Worm (Caenorhabditis elegans) whole organism, L1 larva: ENCODE data around the gene Y94H6A.12.
A peak's percentile ranks its signal among the peaks of the same experiment; 100 is the strongest.
"Not testable (repeated sequence)": the region's sequence is repeated elsewhere in the genome, so short reads cannot be mapped to it uniquely, and the experiment has no call there.

Experiments
- C04F5.9 ChIP-seq: sonication (generic microtip); optimal IDR thresholded peaks from 2 replicates; lab custom pipeline; 2016; ENCODE audit warnings: missing genetic modification characterization, missing compliant biosample characterization
- F16B12.6 ChIP-seq: fragments of 150-350 bp; optimal IDR thresholded peaks from 2 replicates; lab custom pipeline; 2014; ENCODE audit warnings: missing biosample characterization, missing genetic modification characterization
- ama-1 ChIP-seq: fragments of 150-350 bp; optimal IDR thresholded peaks from 2 replicates; lab custom pipeline; 2014
- ceh-63 ChIP-seq: fragments of 200-800 bp; sonication (Bioruptor generic); optimal IDR thresholded peaks from 2 replicates; lab custom pipeline; 2018; ENCODE audit warnings: mild to moderate bottlenecking, missing genetic modification characterization, missing compliant biosample characterization
- ceh-82 ChIP-seq, 3 experiments: fragments of 150-350 bp in 1 of 3; sonication (generic microtip) in 2 of 3; optimal IDR thresholded peaks; 2 replicates each; lab custom pipeline; 2014 to 2017; ENCODE audit warnings: missing biosample characterization in 3 of 3, missing genetic modification characterization in 3 of 3
- ceh-88 ChIP-seq: fragments of 200-800 bp; sonication (Bioruptor generic); IDR thresholded peaks from 2 replicates; pipeline ENCODE4 v1.3.6; 2022; ENCODE audit warnings: missing genetic modification characterization, missing compliant biosample characterization
- ceh-90 ChIP-seq: sonication (generic microtip); optimal IDR thresholded peaks from 2 replicates; lab custom pipeline; 2016; ENCODE audit warnings: missing genetic modification characterization, missing compliant biosample characterization
- ces-1 ChIP-seq: fragments of 150-350 bp; optimal IDR thresholded peaks from 2 replicates; lab custom pipeline; 2014; ENCODE audit warnings: missing biosample characterization, missing genetic modification reagents, missing genetic modification characterization
- dpl-1 ChIP-seq, 3 experiments: fragments of 150-350 bp in 2 of 3; sonication (generic microtip) in 1 of 3; optimal IDR thresholded peaks; 2 replicates each; lab custom pipeline; 2014 to 2017; ENCODE audit warnings: missing biosample characterization in 3 of 3, missing genetic modification characterization in 3 of 3, missing genetic modification reagents in 3 of 3
- efl-1 ChIP-seq, 4 experiments: fragments of 150-350 bp; optimal IDR thresholded peaks in 3 of 4; peaks in 1 of 4; 1 replicate in 1 of 4; 2 replicates in 3 of 4; lab custom pipeline; 2014; ENCODE audit warnings: missing biosample characterization in 2 of 4, missing genetic modification characterization in 2 of 4, missing genetic modification reagents in 2 of 4
- egl-13 ChIP-seq: sonication (generic microtip); optimal IDR thresholded peaks from 2 replicates; lab custom pipeline; 2016; ENCODE audit warnings: missing genotype, missing genetic modification reagents, missing genetic modification characterization, missing compliant biosample characterization
- egl-27 ChIP-seq, 2 experiments: fragments of 150-350 bp in 1 of 2; sonication (generic microtip); optimal IDR thresholded peaks; 3 replicates each; lab custom pipeline; 2017 to 2018; ENCODE audit warnings: missing biosample characterization in 2 of 2, missing genetic modification characterization in 2 of 2, missing genetic modification reagents in 2 of 2
- elt-2 ChIP-seq: sonication (generic microtip); optimal IDR thresholded peaks from 2 replicates; lab custom pipeline; 2016; ENCODE audit warnings: missing genetic modification characterization, mild to moderate bottlenecking, inconsistent platforms, missing compliant biosample characterization, missing genetic modification reagents
- fkh-4 ChIP-seq: sonication (generic microtip); optimal IDR thresholded peaks from 2 replicates; lab custom pipeline; 2016; ENCODE audit warnings: missing compliant biosample characterization, missing genetic modification characterization, borderline replicate concordance
- fos-1 ChIP-seq: fragments of 150-350 bp; optimal IDR thresholded peaks from 2 replicates; lab custom pipeline; 2014; ENCODE audit warnings: missing biosample characterization, missing genetic modification characterization
- hlh-4 ChIP-seq: sonication (generic microtip); optimal IDR thresholded peaks from 2 replicates; lab custom pipeline; 2016; ENCODE audit warnings: mild to moderate bottlenecking, missing genetic modification characterization, missing compliant biosample characterization
- jun-1 ChIP-seq: fragments of 150-350 bp; optimal IDR thresholded peaks from 2 replicates; lab custom pipeline; 2014; ENCODE audit warnings: missing biosample characterization, missing genetic modification reagents, missing genetic modification characterization
- lin-13 ChIP-seq: fragments of 150-350 bp; optimal IDR thresholded peaks from 2 replicates; lab custom pipeline; 2014; ENCODE audit warnings: missing biosample characterization, missing genetic modification reagents, missing genetic modification characterization
- lin-35 ChIP-seq, 2 experiments: fragments of 150-350 bp; optimal IDR thresholded peaks; 2 replicates each; lab custom pipeline; 2014; ENCODE audit warnings: missing biosample characterization in 2 of 2, missing genetic modification characterization in 2 of 2, missing genetic modification reagents in 2 of 2
- lin-39 ChIP-seq: fragments of 150-350 bp; optimal IDR thresholded peaks from 2 replicates; lab custom pipeline; 2014; ENCODE audit warnings: missing biosample characterization, missing genetic modification reagents, missing genetic modification characterization
- lir-3 ChIP-seq: sonication (generic microtip); optimal IDR thresholded peaks from 2 replicates; lab custom pipeline; 2016; ENCODE audit warnings: mild to moderate bottlenecking, missing genetic modification characterization, moderate library complexity, missing compliant biosample characterization; ENCODE audit not compliant: poor library complexity
- lsy-2 ChIP-seq, 2 experiments: fragments of 150-350 bp; optimal IDR thresholded peaks; 2 replicates each; lab custom pipeline; 2014; ENCODE audit warnings: missing biosample characterization in 2 of 2, missing genetic modification characterization in 2 of 2
- mef-2 ChIP-seq: fragments of 150-350 bp; optimal IDR thresholded peaks from 2 replicates; lab custom pipeline; 2014; ENCODE audit warnings: missing biosample characterization, missing genetic modification characterization
- mep-1 ChIP-seq: fragments of 150-350 bp; optimal IDR thresholded peaks from 2 replicates; lab custom pipeline; 2014; ENCODE audit warnings: missing biosample characterization, missing genetic modification characterization
- nhr-12 ChIP-seq: sonication (generic microtip); optimal IDR thresholded peaks from 2 replicates; lab custom pipeline; 2017; ENCODE audit warnings: missing biosample characterization, missing genetic modification characterization
- nhr-19 ChIP-seq: fragments of 200-800 bp; sonication (Bioruptor generic); conservative IDR thresholded peaks from 2 replicates; pipeline ENCODE4 v1.3.6; 2022; ENCODE audit warnings: missing genetic modification characterization, missing compliant biosample characterization
- nhr-28 ChIP-seq: fragments of 150-350 bp; optimal IDR thresholded peaks from 2 replicates; lab custom pipeline; 2014; ENCODE audit warnings: missing biosample characterization, missing genetic modification characterization
- nhr-47 ChIP-seq: sonication (generic microtip); optimal IDR thresholded peaks from 2 replicates; lab custom pipeline; 2016; ENCODE audit warnings: mild to moderate bottlenecking, missing genetic modification characterization, moderate library complexity, missing compliant biosample characterization
- nhr-71 ChIP-seq: sonication (generic microtip); optimal IDR thresholded peaks from 2 replicates; lab custom pipeline; 2016; ENCODE audit warnings: mild to moderate bottlenecking, missing genetic modification characterization, moderate library complexity, missing compliant biosample characterization
- nhr-76 ChIP-seq: sonication (generic microtip); optimal IDR thresholded peaks from 2 replicates; lab custom pipeline; 2017; ENCODE audit warnings: missing biosample characterization, missing genetic modification characterization
- nhr-84 ChIP-seq: sonication (generic microtip); optimal IDR thresholded peaks from 2 replicates; lab custom pipeline; 2017; ENCODE audit warnings: missing biosample characterization, missing genetic modification characterization
- nhr-90 ChIP-seq: sonication (generic microtip); optimal IDR thresholded peaks from 2 replicates; lab custom pipeline; 2016; ENCODE audit warnings: mild to moderate bottlenecking, missing genetic modification characterization, missing compliant biosample characterization; ENCODE audit not compliant: poor library complexity
- pag-3 ChIP-seq: sonication (generic microtip); optimal IDR thresholded peaks from 2 replicates; lab custom pipeline; 2017; ENCODE audit warnings: missing genetic modification characterization, mild to moderate bottlenecking, missing compliant biosample characterization, antibody characterized with exemption, borderline replicate concordance; ENCODE audit not compliant: insufficient read depth
- pax-3 ChIP-seq: fragments of 200-800 bp; sonication (Bioruptor generic); optimal IDR thresholded peaks from 2 replicates; lab custom pipeline; 2018; ENCODE audit warnings: mild to moderate bottlenecking, missing genetic modification characterization, moderate library complexity, missing compliant biosample characterization
- rnt-1 ChIP-seq: sonication (generic microtip); optimal IDR thresholded peaks from 2 replicates; lab custom pipeline; 2016; ENCODE audit warnings: mild to moderate bottlenecking, missing genetic modification characterization, moderate library complexity, missing compliant biosample characterization
- skn-1 ChIP-seq: fragments of 150-350 bp; optimal IDR thresholded peaks from 2 replicates; lab custom pipeline; 2014; ENCODE audit warnings: missing biosample characterization, missing genetic modification characterization
- snpc-4 ChIP-seq: fragments of 150-350 bp; optimal IDR thresholded peaks from 2 replicates; lab custom pipeline; 2014; ENCODE audit warnings: missing biosample characterization, missing genetic modification characterization
- sox-4 ChIP-seq: sonication (generic microtip); optimal IDR thresholded peaks from 2 replicates; lab custom pipeline; 2016; ENCODE audit warnings: missing genetic modification characterization, missing compliant biosample characterization
- sup-37 ChIP-seq: fragments of 200-800 bp; sonication (Bioruptor generic); optimal IDR thresholded peaks from 2 replicates; lab custom pipeline; 2018; ENCODE audit warnings: mild to moderate bottlenecking, missing genetic modification characterization, missing compliant biosample characterization
- tbx-2 ChIP-seq: sonication (generic microtip); optimal IDR thresholded peaks from 2 replicates; lab custom pipeline; 2016; ENCODE audit warnings: missing genetic modification characterization, missing compliant biosample characterization
- unc-30 ChIP-seq: sonication (generic microtip); optimal IDR thresholded peaks from 2 replicates; lab custom pipeline; 2017; ENCODE audit warnings: missing biosample characterization, missing genetic modification characterization
- unc-62 ChIP-seq: fragments of 150-350 bp; optimal IDR thresholded peaks from 2 replicates; lab custom pipeline; 2014; ENCODE audit warnings: missing biosample characterization, missing genetic modification reagents, missing genetic modification characterization
- vab-15 ChIP-seq: sonication (generic microtip); optimal IDR thresholded peaks from 2 replicates; lab custom pipeline; 2017; ENCODE audit warnings: missing genotype, mild to moderate bottlenecking, missing genetic modification characterization, missing compliant biosample characterization
- zag-1 ChIP-seq: fragments of 150-350 bp; optimal IDR thresholded peaks from 2 replicates; lab custom pipeline; 2014; ENCODE audit warnings: missing biosample characterization, missing genetic modification characterization
- ztf-4 ChIP-seq: fragments of 150-350 bp; optimal IDR thresholded peaks from 2 replicates; lab custom pipeline; 2014; ENCODE audit warnings: missing biosample characterization, missing genetic modification characterization

The Y94H6A.12 gene

DNA sequence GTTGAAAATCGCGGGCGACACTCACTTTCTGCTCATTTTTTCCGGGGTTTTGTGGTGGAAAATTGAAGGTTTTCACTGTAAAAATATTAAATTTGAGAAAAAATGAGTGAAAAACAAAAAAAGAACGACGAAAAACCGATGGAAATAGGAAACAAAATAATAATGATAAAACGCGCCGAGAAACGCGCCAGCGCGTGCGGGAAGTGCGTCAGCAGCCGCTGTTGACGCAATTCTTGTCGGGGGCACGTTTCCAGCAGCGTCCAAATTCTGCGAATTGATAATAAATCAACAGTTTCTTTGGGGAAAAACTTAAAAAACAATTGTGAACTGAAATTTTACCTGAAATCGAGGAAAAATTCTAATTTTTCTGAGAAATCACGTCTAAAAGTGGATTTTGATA is 12.9 kb upstream of the Y94H6A.12 start, which contains the start of gene ubxn-2 (continued):
- TF ChIP-seq rnt-1 (tag; lab: Kevin White, UChicago) (peak; percentile 94), nhr-12 (no peak), lin-39 (peak; percentile 68), lin-35 (GFP tag; optimal IDR thresholded peaks at IDR 0.05; lab: Kevin White, UChicago) (peak; percentile 79 to 88), egl-13 (tag; lab: Kevin White, UChicago) (peak; percentile 66), ces-1 (GFP tag; lab: Kevin White, UChicago) (no peak), ceh-88 (0 out of 2 replicates have a peak, but pooled peaks have one; percentile 43), lir-3 (no peak), vab-15 (tag; lab: Kevin White, UChicago) (no peak), sox-4 (tag; lab: Kevin White, UChicago) (peak; percentile 75), lin-13 (GFP tag; lab: Kevin White, UChicago) (peak; percentile 78), snpc-4 (tag; lab: Kevin White, UChicago) (peak; percentile 73), nhr-90 (tag; lab: Kevin White, UChicago) (peak; percentile 91), dpl-1 (GFP tag; optimal IDR thresholded peaks at IDR 0.05; lab: Kevin White, UChicago) (peak; percentile 76 to 85 (median 85)), mep-1 (peak; percentile 93), unc-30 (tag; lab: Kevin White, UChicago) (peak; percentile 65), pax-3 (tag; lab: Kevin White, UChicago) (peak; percentile 66), unc-62 (GFP tag; lab: Kevin White, UChicago) (no peak), jun-1 (tag; lab: Kevin White, UChicago) (peak; percentile 75), F16B12.6 (tag; lab: Kevin White, UChicago) (peak; percentile 56), ama-1 (lab: Kevin White, UChicago) (no peak), nhr-19 (peak; percentile 83), nhr-28 (no peak), hlh-4 (tag; lab: Kevin White, UChicago) (no peak), egl-27 (tag; optimal IDR thresholded peaks at IDR 0.05; lab: Kevin White, UChicago) (no peak), fos-1 (tag; lab: Kevin White, UChicago) (peak; percentile 54), sup-37 (peak; percentile 57), C04F5.9 (tag; lab: Kevin White, UChicago) (peak; percentile 60), zag-1 (tag; lab: Kevin White, UChicago) (no peak), ceh-63 (no peak), nhr-84 (tag; lab: Kevin White, UChicago) (no peak), mef-2 (tag; lab: Kevin White, UChicago) (no peak)
- TF ChIP-seq, all 84 proteins: peak for 55

DNA sequence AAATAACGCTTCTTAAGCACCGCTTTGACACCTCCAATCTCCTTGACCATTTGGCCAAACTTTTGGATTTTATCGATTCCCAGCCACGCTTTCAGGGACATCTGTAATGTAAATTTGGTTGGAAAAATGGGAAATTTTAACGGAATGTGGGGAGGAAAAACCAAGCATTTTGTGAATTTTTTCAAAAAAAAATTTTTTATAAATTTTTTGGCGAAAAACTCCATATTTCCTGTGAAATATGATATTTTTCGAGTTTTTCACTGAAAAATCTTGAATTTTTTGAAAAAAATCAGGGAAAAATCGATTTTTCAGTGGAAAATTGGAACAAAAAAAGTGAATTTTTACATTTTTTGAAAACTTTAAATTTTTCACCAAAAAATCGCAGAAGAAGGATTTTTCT is 6.9 kb upstream of the Y94H6A.12 start, which contains the start of gene ndua-12:
TSS of gene ndua-12 (minus strand) at position 101 of the 400 bp plus-strand sequence.
- not testable (repeated sequence) for TF ChIP-seq vab-15 (tag; lab: Kevin White, UChicago); ama-1 (lab: Kevin White, UChicago); fos-1 (tag; lab: Kevin White, UChicago)

- not testable (repeated sequence) for TF ChIP-seq nhr-76 (tag; lab: Kevin White, UChicago); dpl-1 (GFP tag; optimal IDR thresholded peaks at IDR 0.05; lab: Kevin White, UChicago); fkh-4 (tag; lab: Kevin White, UChicago)
These were observed 3.6 kb upstream of the Y94H6A.12 start, which contains the start of gene Y94H6A.7 for ce11 chrIV:2716474-2716873. Gene Y94H6A.7 (minus strand): TSS chrIV:2716574.

ce11 chrIV:2711122-2711669 is 1.6 kb downstream of the Y94H6A.12 start:
- TF ChIP-seq lsy-2 (tag; optimal IDR thresholded peaks at IDR 0.05; lab: Kevin White, UChicago) = peak in 1 of 2 experiments; percentile 16
- TF ChIP-seq mef-2 (tag; lab: Kevin White, UChicago) = no peak
- no peak for TF ChIP-seq unc-30 (tag; lab: Kevin White, UChicago)
- TF ChIP-seq ztf-4 (tag; lab: Kevin White, UChicago) = no peak
- TF ChIP-seq fkh-4 (tag; lab: Kevin White, UChicago) = no peak
- peak; percentile 5 for TF ChIP-seq nhr-71
- TF ChIP-seq ceh-82 (tag; optimal IDR thresholded peaks at IDR 0.05; lab: Kevin White, UChicago) = no peak
- no peak for TF ChIP-seq dpl-1 (GFP tag; optimal IDR thresholded peaks at IDR 0.05; lab: Kevin White, UChicago)
- peak; percentile 93 for TF ChIP-seq skn-1
- TF ChIP-seq lin-35 (GFP tag; optimal IDR thresholded peaks at IDR 0.05; lab: Kevin White, UChicago) = peak in 1 of 2 experiments; percentile 56
- no peak for TF ChIP-seq pag-3
- no peak for TF ChIP-seq lir-3
- no peak for TF ChIP-seq nhr-47
- no peak for TF ChIP-seq tbx-2 (tag; lab: Kevin White, UChicago)
- peak; percentile 16 for TF ChIP-seq elt-2 (tag; lab: Kevin White, UChicago)
- TF ChIP-seq ceh-90 (tag; lab: Kevin White, UChicago) = no peak
- no peak for TF ChIP-seq efl-1 (optimal IDR thresholded peaks at IDR 0.05; lab: Kevin White, UChicago)
- peak in 1 of 2 experiments; percentile 86 for TF ChIP-seq efl-1 (GFP tag; optimal IDR thresholded peaks at IDR 0.05 in 1 of 2; lab: Kevin White, UChicago)
- no peak for TF ChIP-seq nhr-12
